Worm (Caenorhabditis elegans) whole organism, dauer: Measurements from ENCODE around the gene srh-218.

ENCODE experiments used
- unc-62 ChIP-seq: sonication (generic microtip); optimal IDR thresholded peaks from 2 replicates; lab custom pipeline; 2017; ENCODE audit warnings: missing biosample characterization, missing genetic modification reagents, missing genetic modification characterization

Gene srh-218

DNA sequence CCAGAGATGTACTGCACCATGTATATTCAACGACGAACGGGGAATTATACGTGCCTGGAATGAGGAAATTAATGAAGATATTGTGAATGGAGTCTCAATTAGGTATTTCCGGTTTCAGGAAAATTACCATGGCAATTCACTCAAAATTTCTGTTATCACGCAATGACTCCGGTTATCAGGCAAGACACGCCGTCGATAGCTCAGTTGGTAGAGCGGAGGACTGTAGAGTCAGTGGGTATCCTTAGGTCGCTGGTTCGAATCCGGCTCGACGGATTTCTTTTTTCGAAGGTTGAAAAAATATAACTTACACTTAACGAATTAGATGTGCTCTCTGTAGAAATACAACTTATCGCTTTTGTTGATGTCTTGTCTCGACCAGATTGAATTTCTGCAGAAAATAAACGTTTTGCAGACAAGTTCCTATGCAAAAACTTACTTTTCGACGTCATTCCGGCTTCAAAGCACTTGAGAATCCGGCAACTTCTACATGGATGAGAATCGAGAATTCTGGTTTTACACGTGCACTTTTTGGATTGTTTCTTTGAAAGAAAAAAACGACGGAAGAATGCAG lies 13.2 kb upstream of the srh-218 start:
- no peak for TF ChIP-seq unc-62 (GFP tag; lab: Kevin White, UChicago)

DNA sequence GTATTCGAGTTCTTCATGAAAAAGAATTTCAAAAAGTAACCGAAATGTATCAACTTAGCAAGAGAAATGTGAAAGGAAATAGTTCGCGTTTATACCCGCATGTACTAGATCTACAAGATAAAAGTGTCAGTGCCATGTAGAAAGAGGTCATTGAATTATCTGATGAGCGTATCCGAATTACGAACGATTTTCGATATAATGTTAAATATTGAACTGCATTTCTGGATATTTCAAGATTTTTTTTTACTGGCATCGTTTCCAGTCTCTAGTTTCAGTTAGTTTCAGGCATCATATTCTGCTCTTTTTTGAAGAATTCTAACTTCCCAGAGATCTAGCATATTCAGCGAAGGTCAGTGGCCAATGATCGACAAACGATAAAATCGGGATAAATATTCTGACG lies 12.4 kb upstream of the srh-218 start, which contains the start of gene nhr-150:
nhr-150 (minus strand) TSS at position 92 of the 400 bp plus-strand sequence.
- TF ChIP-seq unc-62 (GFP tag; lab: Kevin White, UChicago): no peak

DNA sequence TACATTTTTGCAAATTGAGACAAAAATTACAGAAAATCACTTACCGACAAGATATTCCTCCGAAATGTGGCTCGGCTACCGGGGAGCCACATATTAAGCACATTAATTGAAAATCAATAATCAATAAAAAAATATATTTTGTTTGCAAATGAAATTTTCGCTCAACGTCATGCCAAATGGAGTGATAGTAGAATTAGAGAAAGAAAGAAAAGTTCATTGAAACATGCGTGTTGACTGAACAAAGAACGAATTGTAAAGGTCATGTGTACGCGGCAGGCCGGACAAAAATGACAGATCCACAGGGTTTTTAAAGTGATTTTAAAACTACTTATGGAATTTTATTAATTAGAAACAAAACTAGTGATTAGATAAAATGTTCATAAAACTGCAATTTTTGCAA lies 10.2 kb upstream of the srh-218 start:
- no peak for TF ChIP-seq unc-62 (GFP tag; lab: Kevin White, UChicago)

DNA sequence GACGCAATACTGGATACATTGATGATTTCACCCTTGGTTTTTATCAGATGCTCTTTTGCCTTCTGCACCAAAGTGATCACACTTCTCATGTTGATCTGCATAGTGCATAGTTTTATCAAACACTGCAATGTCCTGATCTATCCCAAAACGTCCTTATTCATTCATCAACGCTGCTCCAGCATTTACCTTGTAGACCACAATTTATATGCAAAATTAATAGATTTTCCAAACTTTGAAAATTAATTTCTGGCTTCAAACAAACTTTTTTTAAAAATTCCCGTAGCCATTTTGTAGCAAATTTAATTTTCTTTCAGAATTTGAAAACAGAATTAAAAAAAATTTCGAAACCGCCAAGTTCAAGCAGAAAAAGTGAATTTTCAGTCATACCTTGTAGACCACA lies 9.2 kb upstream of the srh-218 start, which contains the start of gene C06B8.3:
C06B8.3 (minus strand) TSS at position 101 of the 400 bp plus-strand sequence.
- TF ChIP-seq unc-62 (GFP tag; lab: Kevin White, UChicago): no peak

DNA sequence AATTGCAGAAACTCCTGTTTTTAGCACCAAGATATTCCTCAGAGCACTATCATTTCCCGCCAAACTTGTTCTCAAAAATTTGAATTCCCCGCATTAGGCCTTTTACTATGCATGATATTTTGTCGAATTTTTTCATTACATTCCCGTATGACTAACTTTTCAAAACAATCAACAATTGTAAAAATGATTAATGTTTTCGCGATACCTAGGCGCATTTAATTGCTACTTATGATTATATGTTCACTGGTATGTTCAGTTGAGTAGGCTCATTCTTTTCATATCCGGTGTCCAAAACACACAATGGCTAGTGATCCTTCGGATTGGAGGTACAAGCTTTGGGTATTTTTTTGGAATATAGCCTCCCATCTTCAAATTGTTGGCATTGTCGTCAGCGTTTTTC lies 6.0 kb upstream of the srh-218 start, which contains the start of gene srw-21:
srw-21 (plus strand) TSS at position 301 of the 400 bp plus-strand sequence.
- no peak for TF ChIP-seq unc-62 (GFP tag; lab: Kevin White, UChicago)

DNA sequence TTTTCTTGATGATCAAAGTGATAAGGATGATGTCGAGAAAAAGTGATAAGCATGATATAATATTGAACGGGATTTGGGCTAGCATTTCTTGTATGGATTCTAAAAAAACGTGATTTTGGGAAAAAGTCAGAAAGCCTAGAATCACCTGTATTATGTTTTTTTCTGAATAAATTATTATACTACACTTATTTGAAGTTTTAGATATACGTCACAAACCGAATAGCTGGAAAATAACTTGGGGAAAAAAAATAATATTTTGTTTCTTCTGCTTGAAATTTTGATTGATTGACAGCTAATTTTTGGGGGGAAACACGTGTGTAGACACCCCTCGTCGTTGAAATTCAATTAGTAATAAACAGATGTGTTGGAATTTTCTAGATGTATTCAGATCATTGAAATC lies 1.3 kb upstream of the srh-218 start, which contains the start of gene str-264:
str-264 (minus strand) TSS at position 101 of the 400 bp plus-strand sequence.
- no peak for TF ChIP-seq unc-62 (GFP tag; lab: Kevin White, UChicago)

DNA sequence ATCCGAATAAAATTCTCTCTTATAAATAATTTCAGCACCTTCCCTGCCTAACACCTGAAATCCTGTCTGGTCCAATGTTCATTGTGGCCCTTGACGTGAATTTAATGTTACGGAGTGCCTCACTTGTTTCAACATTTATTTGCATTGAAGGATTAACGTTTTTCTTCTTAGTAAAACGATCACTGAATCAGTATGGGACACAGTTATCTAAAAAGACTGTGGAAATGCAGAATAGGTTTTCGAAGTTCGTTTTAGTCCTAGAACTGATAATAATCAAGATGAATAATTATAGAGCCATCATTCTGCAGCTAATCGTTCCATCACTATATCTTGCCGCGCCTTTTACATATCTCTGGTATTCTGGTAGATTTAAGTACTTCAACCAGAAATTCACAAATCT lies 1.4 kb downstream of the srh-218 start, which contains the start of gene srh-219:
srh-219 (plus strand) TSS at position 301 of the 400 bp plus-strand sequence.
- no peak for TF ChIP-seq unc-62 (GFP tag; lab: Kevin White, UChicago)

- TF ChIP-seq unc-62 (GFP tag; lab: Kevin White, UChicago): no peak
Observed at ce11 chrV:15497731-15498130, 4.0 kb downstream of the srh-218 start.

DNA sequence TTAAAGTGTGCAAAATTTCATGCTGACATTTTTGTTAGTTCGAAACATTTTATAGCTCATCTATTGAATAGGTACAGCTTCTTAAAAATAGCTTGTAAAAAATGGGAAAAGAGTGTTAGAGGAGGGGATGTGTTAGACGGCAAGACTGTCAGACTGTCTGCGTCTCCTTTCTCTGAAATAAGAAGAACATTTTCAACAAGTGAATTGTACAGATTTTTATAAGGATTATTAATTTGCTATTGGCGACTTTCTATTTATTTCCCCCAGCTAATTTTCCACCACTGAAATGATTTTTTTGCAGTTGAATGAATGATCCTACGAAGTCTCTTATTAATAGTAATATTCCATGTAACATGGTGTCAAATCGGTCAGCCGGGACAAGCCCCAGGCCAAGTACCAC lies 4.7 kb downstream of the srh-218 start, which contains the start of gene C06B8.7:
C06B8.7 (plus strand) TSS at position 301 of the 400 bp plus-strand sequence.
- TF ChIP-seq unc-62 (GFP tag; lab: Kevin White, UChicago): no peak

ce11 chrV:15499099-15499498 lies 5.3 kb downstream of the srh-218 start:
- TF ChIP-seq unc-62 (GFP tag; lab: Kevin White, UChicago): no peak

DNA sequence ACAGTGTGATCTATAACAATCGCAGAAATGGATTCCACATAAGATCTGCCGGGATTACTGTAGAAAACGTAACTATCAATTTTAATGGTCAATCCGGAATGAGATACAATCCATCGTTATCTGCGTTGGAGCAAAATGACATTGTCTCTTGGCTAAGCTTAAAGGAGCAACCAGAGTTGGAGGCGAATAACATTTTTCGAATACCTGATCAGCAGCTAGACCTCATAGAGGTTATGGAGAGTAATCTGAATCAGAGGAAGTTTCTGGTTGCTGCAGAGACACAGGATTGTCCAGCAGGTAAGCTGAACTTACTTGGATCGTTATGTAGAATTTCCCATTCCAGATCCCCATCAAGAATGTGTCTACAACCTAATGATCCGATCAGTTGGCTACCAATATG lies 9.8 kb downstream of the srh-218 start:
- TF ChIP-seq unc-62 (GFP tag; lab: Kevin White, UChicago): no peak

ce11 chrV:15505068-15505467 lies 11.3 kb downstream of the srh-218 start:
- no peak for TF ChIP-seq unc-62 (GFP tag; lab: Kevin White, UChicago)

ce11 chrV:15511613-15512216 lies 17.9 kb downstream of the srh-218 start, which contains the start of gene rpl-38:
Gene rpl-38 (plus strand): TSS chrV:15512166.
- no peak for TF ChIP-seq unc-62 (GFP tag; lab: Kevin White, UChicago)

DNA sequence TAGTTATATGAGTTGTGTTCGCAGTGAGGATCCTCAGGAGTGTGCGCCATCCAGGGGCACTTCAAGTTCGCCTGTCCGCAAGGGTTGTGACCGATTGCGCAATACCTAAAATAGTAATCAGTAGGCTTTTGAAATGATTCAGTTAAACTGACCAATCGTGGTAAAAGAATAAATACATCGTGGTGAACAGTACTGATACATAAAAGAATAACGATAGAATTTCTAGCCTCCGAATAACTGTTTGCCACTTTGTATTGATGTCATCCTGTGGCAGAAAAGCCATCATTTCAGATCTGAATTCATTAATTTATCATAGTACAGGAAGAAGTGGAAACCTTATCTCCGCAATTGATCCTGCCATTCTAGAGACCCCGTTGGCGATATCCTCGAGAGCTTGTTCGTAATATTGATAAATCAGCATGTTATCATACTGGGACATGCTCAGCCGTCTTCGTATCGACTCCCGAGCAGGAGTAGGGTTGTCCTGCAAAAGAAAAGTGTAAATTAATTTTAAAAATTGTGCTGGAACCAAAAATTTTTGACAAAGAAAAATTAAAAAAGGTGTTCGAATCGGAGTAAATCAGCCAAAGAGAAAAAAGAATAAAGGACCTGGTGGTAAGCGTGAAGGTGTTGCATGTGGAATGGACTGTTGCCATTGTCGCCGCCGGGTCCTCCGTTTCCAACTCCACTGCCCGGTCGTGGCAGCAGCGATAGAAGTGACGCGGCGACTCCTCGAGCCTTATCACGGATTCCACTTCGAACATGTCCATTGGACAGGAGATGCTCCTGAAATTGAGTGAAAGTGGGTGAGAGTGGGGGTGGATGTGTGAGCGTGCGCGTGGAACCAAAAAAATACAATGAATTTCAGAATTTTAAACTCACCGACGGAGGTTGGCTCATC lies 19.3 kb downstream of the srh-218 start:
- TF ChIP-seq unc-62 (GFP tag; lab: Kevin White, UChicago): no peak

ce11 chrV:15515365-15515764 lies 21.6 kb downstream of the srh-218 start:
- no peak for TF ChIP-seq unc-62 (GFP tag; lab: Kevin White, UChicago)

DNA sequence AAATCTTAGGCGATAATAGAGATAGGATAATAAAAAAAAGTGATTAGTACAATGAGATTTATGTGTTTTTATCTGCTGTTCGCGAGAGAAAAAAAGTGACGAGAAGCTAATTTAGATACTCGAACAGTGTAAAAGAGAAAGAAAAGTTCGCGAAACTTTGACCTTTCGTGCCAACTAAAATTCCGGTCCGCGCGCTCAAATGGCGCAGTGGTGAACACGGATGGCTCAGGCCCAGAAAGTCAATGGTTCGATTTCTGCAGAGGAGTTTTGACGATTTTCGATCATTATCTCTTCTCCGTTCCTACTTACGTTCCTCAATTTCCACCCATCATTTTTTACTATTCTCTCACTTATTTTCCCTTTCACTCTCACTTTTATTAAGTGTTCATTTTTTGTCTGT lies 22.7 kb downstream of the srh-218 start:
- TF ChIP-seq unc-62 (GFP tag; lab: Kevin White, UChicago): no peak
